Fruit fly (Drosophila melanogaster): ENCODE measurements around the gene CG9590.

The CG9590 gene

DNA sequence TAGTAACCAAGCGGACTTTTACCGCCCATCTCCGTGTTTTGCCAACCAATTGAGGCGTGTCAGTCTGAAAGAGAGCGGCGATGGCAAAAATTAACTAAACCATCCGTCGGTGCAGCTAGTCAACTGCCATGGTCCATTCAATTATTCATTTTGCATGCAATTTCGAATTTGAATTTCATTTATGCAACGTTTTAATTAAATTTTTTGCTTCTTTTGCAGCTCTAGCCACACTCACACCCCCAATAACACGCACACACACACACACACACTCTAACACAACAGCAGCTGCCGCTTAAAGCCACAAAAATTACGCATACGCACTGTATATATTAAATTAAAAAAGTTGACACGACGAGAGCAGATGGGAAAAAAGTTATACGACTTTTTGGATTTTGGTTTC is 17.6 kb upstream of the CG9590 start:
- no peak for TF ChIP-seq Hr78 (GFP tag; optimal IDR thresholded peaks at IDR 0.05)
- no peak for TF ChIP-seq Hr83 (GFP tag; optimal IDR thresholded peaks at IDR 0.05; ENCODE audit: poor library complexity, severe bottlenecking)
- peak; percentile 51 for TF ChIP-seq Dfd (GFP tag; optimal IDR thresholded peaks at IDR 0.05)
- TF ChIP-seq psq (GFP tag; optimal IDR thresholded peaks at IDR 0.05) = no peak

- TF ChIP-seq usp (GFP tag; optimal IDR thresholded peaks at IDR 0.05) (no peak), woc (GFP tag; optimal IDR thresholded peaks at IDR 0.05) (no peak), CG9705 (GFP tag; optimal IDR thresholded peaks at IDR 0.05) (no peak), tai (GFP tag; optimal IDR thresholded peaks at IDR 0.05) (no peak), dsf (GFP tag; optimal IDR thresholded peaks at IDR 0.05; ENCODE audit: borderline replicate concordance) (no peak), Myc (optimal IDR thresholded peaks at IDR 0.05) (no peak), Sp1 (GFP tag; optimal IDR thresholded peaks at IDR 0.05) (no peak), Dfd (GFP tag; optimal IDR thresholded peaks at IDR 0.05) (no peak), sage (GFP tag; optimal IDR thresholded peaks at IDR 0.05) (no peak), psq (GFP tag; optimal IDR thresholded peaks at IDR 0.05) (no peak), Rel (GFP tag; optimal IDR thresholded peaks at IDR 0.05) (no peak), Rel (tag; optimal IDR thresholded peaks at IDR 0.05) (no peak), lola (GFP tag; optimal IDR thresholded peaks at IDR 0.05) (no peak), br (GFP tag; optimal IDR thresholded peaks at IDR 0.05) (no peak), jim (GFP tag; optimal IDR thresholded peaks at IDR 0.05) (no peak), Hr83 (GFP tag; optimal IDR thresholded peaks at IDR 0.05; ENCODE audit: poor library complexity, severe bottlenecking) (no peak), Vsx2 (GFP tag; optimal IDR thresholded peaks at IDR 0.05; ENCODE audit: partially characterized antibody) (no peak), fru (GFP tag; optimal IDR thresholded peaks at IDR 0.05) (no peak), OdsH (GFP tag; optimal IDR thresholded peaks at IDR 0.05) (no peak)
These were observed 12.4 kb upstream of the CG9590 start, which contains the start of gene Ttc26 for dm6 chr3R:15774128-15774527. Ttc26 (plus strand) TSS chr3R:15774416.

- TF ChIP-seq Rel (GFP tag; optimal IDR thresholded peaks at IDR 0.05) (no peak), Rel (tag; optimal IDR thresholded peaks at IDR 0.05) (no peak), CrebA (GFP tag; optimal IDR thresholded peaks at IDR 0.05; ENCODE audit: borderline replicate concordance) (no peak), sage (GFP tag; optimal IDR thresholded peaks at IDR 0.05) (no peak)
These were observed 11.3 kb upstream of the CG9590 start, which contains the start of gene CG45207 for dm6 chr3R:15775242-15775641. CG45207 (minus strand) TSS chr3R:15775342.

DNA sequence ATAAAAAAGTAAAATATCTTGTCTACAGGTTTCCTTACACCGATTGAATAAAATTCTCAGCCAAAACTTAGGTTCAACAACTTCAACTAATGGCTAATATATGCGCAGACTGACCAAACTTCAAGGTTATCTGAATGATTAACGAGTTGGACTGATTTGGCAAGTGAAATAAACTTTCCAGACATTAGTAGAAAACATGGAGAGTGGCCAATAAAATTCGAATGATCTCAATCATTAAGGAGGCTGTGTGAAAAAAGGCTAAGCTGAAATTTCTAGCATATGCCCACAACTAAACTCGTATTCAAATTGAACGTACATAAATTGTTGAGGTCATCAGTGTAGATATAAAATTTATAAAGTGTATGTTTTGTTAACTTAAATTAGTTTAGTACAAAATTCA is 7.0 kb upstream of the CG9590 start, which contains the start of gene CG5614:
Gene CG5614, plus strand, starts transcription at position 301 of the 400 bp plus-strand sequence.
- TF ChIP-seq psq (GFP tag; optimal IDR thresholded peaks at IDR 0.05) (no peak), sage (GFP tag; optimal IDR thresholded peaks at IDR 0.05) (no peak), sv (GFP tag; optimal IDR thresholded peaks at IDR 0.05) (no peak), Vsx2 (GFP tag; optimal IDR thresholded peaks at IDR 0.05; ENCODE audit: partially characterized antibody) (no peak), dsf (GFP tag; optimal IDR thresholded peaks at IDR 0.05; ENCODE audit: borderline replicate concordance) (no peak)

DNA sequence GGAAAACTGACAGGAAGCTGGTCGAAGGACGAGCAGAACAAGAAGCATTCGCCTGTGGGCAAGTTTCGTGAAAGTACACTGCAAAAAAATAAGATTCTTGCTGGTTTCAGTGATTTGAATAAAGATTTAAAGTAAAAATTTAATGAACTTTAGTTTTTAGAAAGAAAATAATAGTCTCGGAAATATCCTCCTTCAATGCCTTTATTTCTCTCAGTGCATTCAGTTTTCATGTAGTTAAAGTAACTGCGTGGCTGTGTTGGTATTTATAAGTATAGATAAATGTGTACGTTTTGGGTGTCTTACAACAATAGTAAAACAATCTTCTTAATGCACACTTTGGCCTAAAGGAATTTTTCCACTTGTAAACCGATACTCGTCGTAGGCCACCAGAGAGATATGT is 2.2 kb upstream of the CG9590 start:
- TF ChIP-seq CG9705 (GFP tag; optimal IDR thresholded peaks at IDR 0.05) (no peak), GATAd (GFP tag; optimal IDR thresholded peaks at IDR 0.05) (no peak), h (GFP tag; optimal IDR thresholded peaks at IDR 0.05) (no peak), sv (GFP tag; optimal IDR thresholded peaks at IDR 0.05) (no peak), psq (GFP tag; optimal IDR thresholded peaks at IDR 0.05) (no peak), Abd-B (GFP tag; optimal IDR thresholded peaks at IDR 0.05) (no peak), CrebA (GFP tag; optimal IDR thresholded peaks at IDR 0.05; ENCODE audit: borderline replicate concordance) (no peak), brk (GFP tag; optimal IDR thresholded peaks at IDR 0.05) (no peak), fru (GFP tag; optimal IDR thresholded peaks at IDR 0.05) (no peak), tai (GFP tag; optimal IDR thresholded peaks at IDR 0.05) (no peak), Myc (optimal IDR thresholded peaks at IDR 0.05) (no peak), woc (GFP tag; optimal IDR thresholded peaks at IDR 0.05) (no peak), Vsx2 (GFP tag; optimal IDR thresholded peaks at IDR 0.05; ENCODE audit: partially characterized antibody) (no peak), lola (GFP tag; optimal IDR thresholded peaks at IDR 0.05) (no peak), dsf (GFP tag; optimal IDR thresholded peaks at IDR 0.05; ENCODE audit: borderline replicate concordance) (no peak), CG32264 (GFP tag; optimal IDR thresholded peaks at IDR 0.05) (no peak), dmrt93B (GFP tag; optimal IDR thresholded peaks at IDR 0.05) (no peak)

DNA sequence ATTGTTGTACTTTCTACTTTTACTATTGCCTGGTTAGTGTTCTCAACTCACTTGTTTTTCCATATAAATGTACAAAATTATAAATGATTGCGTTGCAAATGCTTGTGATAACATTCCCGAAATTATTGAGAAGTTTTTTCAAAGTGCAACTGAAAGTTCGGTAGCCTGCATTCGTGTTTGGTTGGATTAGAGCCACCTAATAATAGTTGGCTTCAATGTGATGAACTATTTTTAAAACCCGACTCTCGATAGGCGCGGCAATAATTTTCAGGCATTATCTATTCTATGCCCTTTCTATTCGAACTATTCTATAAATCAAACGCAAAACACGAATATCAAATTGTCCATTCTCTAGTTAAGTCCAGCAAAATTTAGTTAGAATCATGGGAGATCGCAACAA is 1.7 kb downstream of the CG9590 start, which contains the start of gene Uros2:
Gene Uros2, plus strand, starts transcription at position 301 of the 400 bp plus-strand sequence.
- TF ChIP-seq Hr83 (GFP tag; optimal IDR thresholded peaks at IDR 0.05; ENCODE audit: poor library complexity, severe bottlenecking) (no peak), Dfd (GFP tag; optimal IDR thresholded peaks at IDR 0.05) (no peak), sv (GFP tag; optimal IDR thresholded peaks at IDR 0.05) (no peak), foxo (GFP tag; optimal IDR thresholded peaks at IDR 0.05) (no peak), usp (GFP tag; optimal IDR thresholded peaks at IDR 0.05) (no peak), GATAd (GFP tag; optimal IDR thresholded peaks at IDR 0.05) (no peak), h (GFP tag; optimal IDR thresholded peaks at IDR 0.05) (no peak), OdsH (GFP tag; optimal IDR thresholded peaks at IDR 0.05) (no peak), jim (GFP tag; optimal IDR thresholded peaks at IDR 0.05) (no peak), HLH106 (tag; optimal IDR thresholded peaks at IDR 0.05) (no peak)

Measured in whole organism, wandering third instar larva.